Fruit fly (Drosophila melanogaster): ENCODE data around the gene CG43386.
A peak's percentile ranks its signal among the peaks of the same experiment; 100 is the strongest.

DNA sequence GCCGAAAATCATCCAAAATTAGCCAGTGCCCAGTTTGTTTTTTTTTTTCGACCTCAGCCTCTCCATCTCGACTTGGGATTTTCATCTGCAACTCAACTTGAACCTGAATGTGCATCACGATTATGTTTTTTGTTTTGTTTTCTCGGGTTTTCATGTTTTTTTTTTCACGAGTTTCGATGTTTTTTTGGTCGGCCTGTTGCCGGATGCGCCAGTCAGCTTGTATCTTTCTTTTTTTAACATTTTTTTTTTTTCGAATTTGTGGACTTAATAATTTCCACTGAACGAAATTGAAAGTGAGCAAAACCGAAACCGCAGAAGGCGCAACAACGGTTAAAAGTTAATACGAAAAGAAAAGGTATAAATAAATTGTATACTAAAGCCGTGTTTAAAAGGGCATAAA, 44.6 kb upstream of the CG43386 start:
- TF ChIP-seq dmrt93B (GFP tag; optimal IDR thresholded peaks at IDR 0.05) (no peak), lola (GFP tag; optimal IDR thresholded peaks at IDR 0.05) (no peak), Vsx2 (GFP tag; optimal IDR thresholded peaks at IDR 0.05; ENCODE audit: partially characterized antibody) (peak; percentile 24), Rel (GFP tag; optimal IDR thresholded peaks at IDR 0.05) (peak; percentile 5), Rel (tag; optimal IDR thresholded peaks at IDR 0.05) (no peak), Hr83 (GFP tag; optimal IDR thresholded peaks at IDR 0.05; ENCODE audit: poor library complexity, severe bottlenecking) (no peak), brk (GFP tag; optimal IDR thresholded peaks at IDR 0.05) (no peak), h (GFP tag; optimal IDR thresholded peaks at IDR 0.05) (no peak), Abd-B (GFP tag; optimal IDR thresholded peaks at IDR 0.05) (no peak), HLH106 (tag; optimal IDR thresholded peaks at IDR 0.05) (no peak)
